Fruit fly (Drosophila melanogaster): ENCODE results near the gene nAChRalpha3.

nAChRalpha3 gene

dm6 chrX:8399019-8399623 is 32.2 kb upstream of the nAChRalpha3 start:
- TF ChIP-seq psq (optimal IDR thresholded peaks at IDR 0.05): no peak
- TF ChIP-seq usp (GFP tag; optimal IDR thresholded peaks at IDR 0.05): no peak
- TF ChIP-seq CG8478 (optimal IDR thresholded peaks at IDR 0.05): no peak

- TF ChIP-seq psq (optimal IDR thresholded peaks at IDR 0.05) (no peak), CG8478 (optimal IDR thresholded peaks at IDR 0.05) (no peak), pan (optimal IDR thresholded peaks at IDR 0.05) (no peak)
Observed at dm6 chrX:8398177-8399018, 31.4 kb upstream of the nAChRalpha3 start, which contains the start of gene CG10555. CG10555 (plus strand) TSS chrX:8398940.

- TF ChIP-seq Dll (optimal IDR thresholded peaks at IDR 0.05) (no peak), psq (optimal IDR thresholded peaks at IDR 0.05) (no peak), usp (GFP tag; optimal IDR thresholded peaks at IDR 0.05) (no peak), CG8478 (optimal IDR thresholded peaks at IDR 0.05) (no peak), pan (optimal IDR thresholded peaks at IDR 0.05) (no peak)
Observed at dm6 chrX:8396611-8397010, 29.6 kb upstream of the nAChRalpha3 start.

- no peak for TF ChIP-seq pan (optimal IDR thresholded peaks at IDR 0.05)
- TF ChIP-seq CG8478 (optimal IDR thresholded peaks at IDR 0.05): no peak
- TF ChIP-seq usp (GFP tag; optimal IDR thresholded peaks at IDR 0.05): no peak
- TF ChIP-seq Dll (optimal IDR thresholded peaks at IDR 0.05): no peak
- TF ChIP-seq EcR (GFP tag; optimal IDR thresholded peaks at IDR 0.05): no peak
Observed at dm6 chrX:8385481-8385880, 18.5 kb upstream of the nAChRalpha3 start, which contains the start of gene CG1387. CG1387 (plus strand) TSS chrX:8385781.

dm6 chrX:8371729-8372128 is 4.8 kb upstream of the nAChRalpha3 start:
- TF ChIP-seq CG8478 (optimal IDR thresholded peaks at IDR 0.05) (no peak), Dll (optimal IDR thresholded peaks at IDR 0.05) (no peak), psq (optimal IDR thresholded peaks at IDR 0.05) (no peak), pan (optimal IDR thresholded peaks at IDR 0.05) (no peak), usp (GFP tag; optimal IDR thresholded peaks at IDR 0.05) (no peak), EcR (GFP tag; optimal IDR thresholded peaks at IDR 0.05) (no peak)

- TF ChIP-seq CG8478 (optimal IDR thresholded peaks at IDR 0.05) (no peak), EcR (GFP tag; optimal IDR thresholded peaks at IDR 0.05) (no peak), psq (optimal IDR thresholded peaks at IDR 0.05) (no peak), usp (GFP tag; optimal IDR thresholded peaks at IDR 0.05) (no peak), Dll (optimal IDR thresholded peaks at IDR 0.05) (no peak), pan (optimal IDR thresholded peaks at IDR 0.05) (no peak)
Observed at dm6 chrX:8366329-8366728, 640 bp downstream of the nAChRalpha3 start.

dm6 chrX:8295338-8296206 is 71.4 kb downstream of the nAChRalpha3 start:
- TF ChIP-seq EcR (GFP tag; optimal IDR thresholded peaks at IDR 0.05): peak in 1 of 2 experiments; percentile 47

- TF ChIP-seq Dll (optimal IDR thresholded peaks at IDR 0.05) (no peak), psq (optimal IDR thresholded peaks at IDR 0.05) (no peak), EcR (GFP tag; optimal IDR thresholded peaks at IDR 0.05) (peak; percentile 58 to 65), pan (optimal IDR thresholded peaks at IDR 0.05) (no peak), CG8478 (optimal IDR thresholded peaks at IDR 0.05) (no peak)
Observed at dm6 chrX:8294493-8295337, 72.3 kb downstream of the nAChRalpha3 start.

- TF ChIP-seq Dll (optimal IDR thresholded peaks at IDR 0.05) (no peak), psq (optimal IDR thresholded peaks at IDR 0.05) (no peak)
Observed at dm6 chrX:8286859-8287258, 80.1 kb downstream of the nAChRalpha3 start.

dm6 chrX:8285052-8285451 is 81.9 kb downstream of the nAChRalpha3 start:
- TF ChIP-seq EcR (GFP tag; optimal IDR thresholded peaks at IDR 0.05) (no peak), psq (optimal IDR thresholded peaks at IDR 0.05) (no peak), usp (GFP tag; optimal IDR thresholded peaks at IDR 0.05) (no peak), pan (optimal IDR thresholded peaks at IDR 0.05) (no peak), Dll (optimal IDR thresholded peaks at IDR 0.05) (no peak), CG8478 (optimal IDR thresholded peaks at IDR 0.05) (no peak)

- no peak for TF ChIP-seq usp (GFP tag; optimal IDR thresholded peaks at IDR 0.05)
- TF ChIP-seq pan (optimal IDR thresholded peaks at IDR 0.05): no peak
- no peak for TF ChIP-seq Dll (optimal IDR thresholded peaks at IDR 0.05)
- no peak for TF ChIP-seq EcR (GFP tag; optimal IDR thresholded peaks at IDR 0.05)
- no peak for TF ChIP-seq CG8478 (optimal IDR thresholded peaks at IDR 0.05)
- no peak for TF ChIP-seq psq (optimal IDR thresholded peaks at IDR 0.05)
Observed at dm6 chrX:8273799-8274484, 93.0 kb downstream of the nAChRalpha3 start, which contains the start of gene CG15343. CG15343 (minus strand) TSS chrX:8273806.

All from whole organism.